Worm (Caenorhabditis elegans): ENCODE data around the gene Y19D2B.2.

- TF ChIP-seq elt-3 (tag; optimal IDR thresholded peaks at IDR 0.05) (no peak), unc-62 (GFP tag; optimal IDR thresholded peaks at IDR 0.05) (no peak), zag-1 (tag; optimal IDR thresholded peaks at IDR 0.05) (no peak), sup-37 (GFP tag; optimal IDR thresholded peaks at IDR 0.05) (no peak), dpl-1 (GFP tag; optimal IDR thresholded peaks at IDR 0.05) (no peak), sptf-1 (tag; optimal IDR thresholded peaks at IDR 0.05) (no peak), mdl-1 (tag; optimal IDR thresholded peaks at IDR 0.05) (no peak), irx-1 (tag; optimal IDR thresholded peaks at IDR 0.05) (no peak), nhr-237 (tag; optimal IDR thresholded peaks at IDR 0.05) (no peak)
Observed at ce11 chrII:10953065-10953464, 29.0 kb downstream of the Y19D2B.2 start, which contains the start of gene nos-1.
